Fruit fly (Drosophila melanogaster): Measurements from ENCODE around the gene Nepl21.

- TF ChIP-seq Myc (optimal IDR thresholded peaks at IDR 0.05) (no peak), Hr78 (GFP tag; optimal IDR thresholded peaks at IDR 0.05) (no peak), psq (GFP tag; optimal IDR thresholded peaks at IDR 0.05) (no peak), CrebA (GFP tag; optimal IDR thresholded peaks at IDR 0.05; ENCODE audit: borderline replicate concordance) (no peak), OdsH (GFP tag; optimal IDR thresholded peaks at IDR 0.05) (no peak), rgr (GFP tag; optimal IDR thresholded peaks at IDR 0.05) (no peak), N (GFP tag; optimal IDR thresholded peaks at IDR 0.05) (no peak), Dfd (GFP tag; optimal IDR thresholded peaks at IDR 0.05) (no peak), Vsx2 (GFP tag; optimal IDR thresholded peaks at IDR 0.05; ENCODE audit: partially characterized antibody) (no peak), tai (GFP tag; optimal IDR thresholded peaks at IDR 0.05) (no peak), HLH106 (tag; optimal IDR thresholded peaks at IDR 0.05) (no peak), sv (GFP tag; optimal IDR thresholded peaks at IDR 0.05) (no peak)
Measured at dm6 chr3R:28875345-28875744, 8.1 kb upstream of the Nepl21 start, which contains the start of gene Nepl18.

Data from whole organism, wandering third instar larva.